Fruit fly (Drosophila melanogaster) whole organism, embryonic: ENCODE measurements around the gene CG3909.

Source experiments
- Abd-B ChIP-seq: fragments of 200-800 bp; sonication (Bioruptor generic); optimal IDR thresholded peaks from 2 replicates; lab custom pipeline; 2018; ENCODE audit warnings: missing biosample characterization, mild to moderate bottlenecking, missing genetic modification characterization, moderate library complexity
- Blimp-1 ChIP-seq: fragments of 200-800 bp; sonication (Bioruptor generic); optimal IDR thresholded peaks from 3 replicates; lab custom pipeline; 2018; ENCODE audit warnings: missing biosample characterization, missing genetic modification characterization, mild to moderate bottlenecking, moderate library complexity, missing genetic modification reagents
- C15 ChIP-seq: fragments of 200-800 bp; sonication (Bioruptor generic); IDR thresholded peaks from 3 replicates; pipeline ENCODE4 v1.3.6; 2022; ENCODE audit warnings: missing biosample characterization, missing genetic modification characterization
- CG10321 ChIP-seq: fragments of 200-800 bp; sonication (Bioruptor generic); IDR thresholded peaks from 2 replicates; pipeline ENCODE4 v1.3.6; 2022; ENCODE audit warnings: missing biosample characterization, missing genetic modification characterization
- CG10366 ChIP-seq: fragments of 200-800 bp; sonication (Bioruptor generic); IDR thresholded peaks from 2 replicates; pipeline ENCODE4 v1.3.6; 2022; ENCODE audit warnings: missing biosample characterization, missing genetic modification characterization
- CG14441 ChIP-seq: fragments of 200-800 bp; sonication (Bioruptor generic); IDR thresholded peaks from 2 replicates; pipeline ENCODE4 v1.3.6; 2022; ENCODE audit warnings: missing biosample characterization, missing genetic modification characterization
- CG17361 ChIP-seq: fragments of 200-800 bp; sonication (Bioruptor generic); IDR thresholded peaks from 3 replicates; pipeline ENCODE4 v1.3.6; 2022; ENCODE audit warnings: missing biosample characterization, missing genetic modification characterization
- CG17802 ChIP-seq: fragments of 200-800 bp; sonication (Bioruptor generic); optimal IDR thresholded peaks from 2 replicates; lab custom pipeline; 2018; ENCODE audit warnings: missing biosample characterization, mild to moderate bottlenecking, missing genetic modification characterization, moderate library complexity
- CG2120 ChIP-seq: fragments of 200-800 bp; sonication (Bioruptor generic); optimal IDR thresholded peaks from 3 replicates; lab custom pipeline; 2016; ENCODE audit warnings: missing biosample characterization, missing genetic modification characterization
- CG31365 ChIP-seq: fragments of 200-800 bp; sonication (Bioruptor generic); optimal IDR thresholded peaks from 2 replicates; lab custom pipeline; 2018; ENCODE audit warnings: missing biosample characterization, mild to moderate bottlenecking, missing genetic modification characterization
- CG34422 ChIP-seq: fragments of 200-800 bp; sonication (Bioruptor generic); IDR thresholded peaks from 3 replicates; pipeline ENCODE4 v1.3.6; 2022; ENCODE audit warnings: missing biosample characterization, missing genetic modification characterization
- CG4820 ChIP-seq: fragments of 200-800 bp; sonication (Bioruptor generic); optimal IDR thresholded peaks from 3 replicates; lab custom pipeline; 2016; ENCODE audit warnings: missing biosample characterization, missing genetic modification characterization
- CG7839 ChIP-seq: fragments of 200-800 bp; sonication (Bioruptor generic); optimal IDR thresholded peaks from 3 replicates; lab custom pipeline; 2018; ENCODE audit warnings: missing biosample characterization, mild to moderate bottlenecking, missing genetic modification characterization, moderate library complexity
- Eip74EF ChIP-seq, 2 experiments: fragments of 200-800 bp in 1 of 2; fragments of >200 bp in 1 of 2; sonication (Bioruptor generic) in 1 of 2; optimal IDR thresholded peaks; 2 replicates each; lab custom pipeline; 2017 to 2019; ENCODE audit warnings: missing biosample characterization in 2 of 2, missing genetic modification characterization in 2 of 2, mild to moderate bottlenecking in 1 of 2, moderate library complexity in 1 of 2
- H2.0 ChIP-seq: fragments of 200-800 bp; sonication (Bioruptor generic); IDR thresholded peaks from 2 replicates; pipeline ENCODE4 v1.3.6; 2022; ENCODE audit warnings: missing biosample characterization, missing genetic modification characterization
- Hmx ChIP-seq: fragments of 200-800 bp; sonication (Bioruptor generic); optimal IDR thresholded peaks from 2 replicates; lab custom pipeline; 2016; ENCODE audit warnings: missing biosample characterization, missing genetic modification characterization
- Meics ChIP-seq: fragments of 200-800 bp; sonication (Bioruptor generic); optimal IDR thresholded peaks from 2 replicates; lab custom pipeline; 2017; ENCODE audit warnings: missing biosample characterization, mild to moderate bottlenecking, missing genetic modification characterization
- NfI ChIP-seq: fragments of 200-800 bp; sonication (Bioruptor generic); optimal IDR thresholded peaks from 3 replicates; lab custom pipeline; 2018; ENCODE audit warnings: missing biosample characterization, mild to moderate bottlenecking, missing genetic modification characterization, moderate library complexity
- Oli ChIP-seq: fragments of 200-800 bp; sonication (Bioruptor generic); optimal IDR thresholded peaks from 2 replicates; lab custom pipeline; 2018; ENCODE audit warnings: missing biosample characterization, mild to moderate bottlenecking, missing genetic modification characterization, moderate library complexity
- PHDP ChIP-seq: fragments of 200-800 bp; sonication (Bioruptor generic); optimal IDR thresholded peaks from 3 replicates; lab custom pipeline; 2018; ENCODE audit warnings: missing biosample characterization, mild to moderate bottlenecking, missing genetic modification characterization, moderate library complexity
- Pdp1 ChIP-seq, 2 experiments: fragments of 200-800 bp; sonication (Bioruptor generic); optimal IDR thresholded peaks; 3 replicates each; lab custom pipeline; 2016; ENCODE audit warnings: missing biosample characterization in 2 of 2, missing genetic modification characterization in 2 of 2, mild to moderate bottlenecking in 1 of 2, moderate library complexity in 1 of 2
- Ptx1 ChIP-seq: fragments of 200-800 bp; sonication (Bioruptor generic); IDR thresholded peaks from 2 replicates; pipeline ENCODE4 v1.3.6; 2022; ENCODE audit warnings: missing biosample characterization, missing genetic modification characterization
- Rfx ChIP-seq: fragments of 200-800 bp; sonication (Bioruptor generic); IDR thresholded peaks from 2 replicates; pipeline ENCODE4 v1.3.6; 2022; ENCODE audit warnings: missing biosample characterization, missing genetic modification characterization
- Rx ChIP-seq: fragments of 200-800 bp; sonication (Bioruptor generic); IDR thresholded peaks from 2 replicates; pipeline ENCODE4 v1.3.6; 2022; ENCODE audit warnings: missing biosample characterization, missing genetic modification characterization
- Ssrp ChIP-seq: fragments of 200-800 bp; sonication (Bioruptor generic); optimal IDR thresholded peaks from 2 replicates; lab custom pipeline; 2018; ENCODE audit warnings: missing biosample characterization, mild to moderate bottlenecking, missing genetic modification characterization, moderate library complexity
- Trl ChIP-seq, 3 experiments: fragments of >200 bp in 2 of 3; fragments of 200-800 bp in 1 of 3; sonication (Bioruptor generic) in 1 of 3; optimal IDR thresholded peaks; 2 replicates in 1 of 3; 3 replicates in 2 of 3; lab custom pipeline; 2016 to 2017; ENCODE audit warnings: missing biosample characterization in 1 of 3, missing genetic modification characterization in 1 of 3
- Xbp1 ChIP-seq: fragments of 200-800 bp; sonication (Bioruptor generic); optimal IDR thresholded peaks from 3 replicates; lab custom pipeline; 2016; ENCODE audit warnings: missing biosample characterization, mild to moderate bottlenecking, missing genetic modification characterization
- amos ChIP-seq: fragments of 200-800 bp; sonication (Bioruptor generic); IDR thresholded peaks from 2 replicates; pipeline ENCODE4 v1.3.6; 2022; ENCODE audit warnings: missing biosample characterization, missing genetic modification characterization; ENCODE audit not compliant: partially characterized antibody
- chif ChIP-seq, 2 experiments: fragments of 200-800 bp; sonication (Bioruptor generic); optimal IDR thresholded peaks; 3 replicates each; lab custom pipeline; 2016; ENCODE audit warnings: missing biosample characterization in 2 of 2, missing genetic modification characterization in 2 of 2
- dati ChIP-seq: fragments of 200-800 bp; sonication (Bioruptor generic); IDR thresholded peaks from 2 replicates; pipeline ENCODE4 v1.3.6; 2022; ENCODE audit warnings: missing biosample characterization, missing genetic modification characterization
- dmrt11E ChIP-seq: fragments of 200-800 bp; sonication (Bioruptor generic); optimal IDR thresholded peaks from 3 replicates; lab custom pipeline; 2018; ENCODE audit warnings: missing biosample characterization, mild to moderate bottlenecking, missing genetic modification characterization, moderate library complexity
- dpn ChIP-seq, 2 experiments: fragments of 200-800 bp; sonication (Bioruptor generic); optimal IDR thresholded peaks; 3 replicates each; lab custom pipeline; 2016; ENCODE audit warnings: missing biosample characterization in 2 of 2, missing genetic modification characterization in 2 of 2
- fd96Cb ChIP-seq: fragments of 200-800 bp; sonication (Bioruptor generic); optimal IDR thresholded peaks from 2 replicates; lab custom pipeline; 2018; ENCODE audit warnings: missing biosample characterization, mild to moderate bottlenecking, missing genetic modification characterization, moderate library complexity
- gcm ChIP-seq: fragments of 200-800 bp; sonication (Bioruptor generic); optimal IDR thresholded peaks from 2 replicates; lab custom pipeline; 2019; ENCODE audit warnings: missing biosample characterization, mild to moderate bottlenecking, missing genetic modification characterization, moderate library complexity
- gem ChIP-seq: fragments of 200-800 bp; sonication (Bioruptor generic); optimal IDR thresholded peaks from 2 replicates; lab custom pipeline; 2019; ENCODE audit warnings: missing biosample characterization, mild to moderate bottlenecking, missing genetic modification characterization, moderate library complexity
- ken ChIP-seq: fragments of 200-800 bp; sonication (Bioruptor generic); IDR thresholded peaks from 3 replicates; pipeline ENCODE4 v1.3.6; 2022; ENCODE audit warnings: missing biosample characterization, missing genetic modification characterization
- lmd ChIP-seq: fragments of 200-800 bp; sonication (Bioruptor generic); IDR thresholded peaks from 2 replicates; pipeline ENCODE4 v1.3.6; 2022; ENCODE audit warnings: missing biosample characterization, missing genetic modification characterization
- nmo ChIP-seq: fragments of 200-800 bp; sonication (Bioruptor generic); optimal IDR thresholded peaks from 2 replicates; lab custom pipeline; 2018; ENCODE audit warnings: missing biosample characterization, mild to moderate bottlenecking, missing genetic modification characterization, moderate library complexity
- phol ChIP-seq: fragments of 200-800 bp; sonication (Bioruptor generic); optimal IDR thresholded peaks from 3 replicates; lab custom pipeline; 2018; ENCODE audit warnings: missing biosample characterization, mild to moderate bottlenecking, missing genetic modification characterization, moderate library complexity
- pros ChIP-seq: fragments of 200-800 bp; sonication (Bioruptor generic); optimal IDR thresholded peaks from 3 replicates; lab custom pipeline; 2019; ENCODE audit warnings: missing biosample characterization, mild to moderate bottlenecking, missing genetic modification characterization, moderate library complexity
- pum ChIP-seq: fragments of 200-800 bp; sonication (Bioruptor generic); optimal IDR thresholded peaks from 2 replicates; lab custom pipeline; 2016; ENCODE audit warnings: missing biosample characterization, missing genetic modification characterization
- salm ChIP-seq: fragments of 200-800 bp; sonication (Bioruptor generic); optimal IDR thresholded peaks from 2 replicates; lab custom pipeline; 2018; ENCODE audit warnings: missing biosample characterization, mild to moderate bottlenecking, missing genetic modification characterization
- slbo ChIP-seq: fragments of 200-800 bp; sonication (Bioruptor generic); IDR thresholded peaks from 2 replicates; pipeline ENCODE4 v1.3.6; 2022; ENCODE audit warnings: missing biosample characterization, missing genetic modification characterization
- tgo ChIP-seq: fragments of 200-800 bp; sonication (Bioruptor generic); IDR thresholded peaks from 3 replicates; pipeline ENCODE4 v1.3.6; 2022; ENCODE audit warnings: missing biosample characterization, missing genetic modification characterization
- vvl ChIP-seq: fragments of 200-800 bp; sonication (Bioruptor generic); IDR thresholded peaks from 2 replicates; pipeline ENCODE4 v1.3.6; 2022; ENCODE audit warnings: missing biosample characterization, missing genetic modification characterization
- zfh1 ChIP-seq: fragments of 200-800 bp; sonication (Bioruptor generic); IDR thresholded peaks from 3 replicates; pipeline ENCODE4 v1.3.6; 2022; ENCODE audit warnings: missing biosample characterization, missing genetic modification characterization
- zfh2 ChIP-seq: fragments of 200-800 bp; sonication (Bioruptor generic); optimal IDR thresholded peaks from 2 replicates; lab custom pipeline; 2016; ENCODE audit warnings: missing biosample characterization, missing genetic modification characterization

Gene CG3909

DNA sequence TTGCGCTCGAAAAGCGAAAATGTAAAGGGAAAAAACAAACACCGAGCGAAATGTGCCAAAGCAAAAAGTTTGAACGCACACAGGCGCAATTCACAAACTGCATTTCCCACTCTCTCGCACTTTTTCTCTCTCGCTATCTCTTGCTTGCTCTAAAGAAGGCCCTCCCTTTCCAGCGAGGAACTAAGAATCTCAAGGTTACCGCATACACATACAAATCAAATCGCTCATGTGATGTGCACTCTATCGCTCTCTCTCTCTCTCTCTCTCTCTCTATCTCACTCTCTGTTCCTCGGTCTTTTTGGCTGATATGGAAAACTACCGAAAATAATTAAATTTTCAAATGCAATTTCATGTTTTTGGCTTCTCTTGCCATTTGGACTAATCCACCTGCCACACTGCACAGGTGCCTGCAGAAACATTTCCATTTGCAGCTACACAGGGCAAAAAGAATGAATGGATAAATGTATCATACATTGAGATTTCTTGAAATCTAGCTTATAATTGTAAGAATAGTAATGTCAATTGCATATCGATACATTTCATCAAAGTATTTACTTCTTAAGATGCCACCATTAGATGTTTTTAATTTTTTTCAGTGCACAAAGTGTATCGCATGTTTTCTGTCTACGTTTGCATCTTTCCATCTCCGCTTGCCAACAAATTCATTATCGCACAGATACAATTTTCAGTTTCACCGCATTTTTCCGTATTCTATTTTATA is 36.4 kb downstream of the CG3909 start (continued):
- TF ChIP-seq CG34422 (GFP tag; lab: Robert Waterston, UW) (peak; percentile 61; the same call in 2 of the 3 replicates), zfh2 (no peak), PHDP (peak; percentile 21), salm (no peak), Abd-B (GFP tag; lab: Kevin White, UChicago) (peak; percentile 6), CG10321 (GFP tag; lab: Robert Waterston, UW) (peak; percentile 42; the same call in 1 of the 2 replicates), lmd (GFP tag; lab: Robert Waterston, UW) (peak; percentile 28; the same call in 1 of the 2 replicates), Rx (GFP tag; lab: Robert Waterston, UW) (peak; percentile 14; the same call in 1 of the 2 replicates), CG7839 (tag; lab: Kevin White, UChicago) (peak; percentile 35), Ptx1 (GFP tag; lab: Robert Waterston, UW) (peak; percentile 55), gcm (GFP tag; lab: Kevin White, UChicago) (no peak), Xbp1 (peak; percentile 28), CG17802 (tag; lab: Kevin White, UChicago) (no peak), tgo (GFP tag; lab: Robert Waterston, UW) (peak; percentile 30; the same call in 1 of the 3 replicates), Eip74EF (GFP tag; optimal IDR thresholded peaks at IDR 0.05; lab: Kevin White, UChicago) (peak in 1 of 2 experiments; percentile 9), pros (GFP tag; lab: Kevin White, UChicago) (no peak), amos (GFP tag; lab: Robert Waterston, UW) (no peak), Trl (optimal IDR thresholded peaks at IDR 0.05; lab: Kevin White, UChicago) (peak; percentile 55 to 64), Trl (GFP tag; optimal IDR thresholded peaks at IDR 0.05; lab: Kevin White, UChicago) (peak; percentile 28), H2.0 (GFP tag; lab: Robert Waterston, UW) (peak; percentile 35; the same call in 1 of the 2 replicates), Oli (tag; lab: Kevin White, UChicago) (peak; percentile 40), CG17361 (GFP tag; lab: Robert Waterston, UW) (0 out of 3 replicates have a peak, but pooled peaks have one; percentile 45), Rfx (GFP tag; lab: Robert Waterston, UW) (no peak), slbo (peak; percentile 58), C15 (GFP tag; lab: Robert Waterston, UW) (no peak), Hmx (GFP tag; lab: Kevin White, UChicago) (no peak), CG2120 (peak; percentile 14), phol (tag; lab: Kevin White, UChicago) (peak; percentile 42), chif (GFP tag; optimal IDR thresholded peaks at IDR 0.05; lab: Kevin White, UChicago) (peak; percentile 10 to 58), nmo (GFP tag; lab: Kevin White, UChicago) (peak; percentile 38), Meics (peak; percentile 17), CG4820 (GFP tag; lab: Kevin White, UChicago) (peak; percentile 15), pum (GFP tag; lab: Kevin White, UChicago) (peak; percentile 10), gem (peak; percentile 62), CG14441 (GFP tag; lab: Robert Waterston, UW) (0 out of 2 replicates have a peak, but pooled peaks have one; percentile 8), Pdp1 (GFP tag; optimal IDR thresholded peaks at IDR 0.05; lab: Kevin White, UChicago) (peak; percentile 17 to 22), dati (no peak), NfI (GFP tag; lab: Kevin White, UChicago) (peak; percentile 1), CG31365 (tag; lab: Kevin White, UChicago) (no peak), dmrt11E (tag; lab: Kevin White, UChicago) (peak; percentile 27), zfh1 (GFP tag; lab: Robert Waterston, UW) (peak; percentile 40; the same call in 1 of the 3 replicates), CG10366 (peak; percentile 32; the same call in 1 of the 2 replicates), vvl (GFP tag; lab: Robert Waterston, UW) (peak; percentile 61), dpn (GFP tag; optimal IDR thresholded peaks at IDR 0.05; lab: Kevin White, UChicago) (peak in 1 of 2 experiments; percentile 4), Blimp-1 (peak; percentile 49), fd96Cb (peak; percentile 50), Ssrp (tag; lab: Kevin White, UChicago) (peak; percentile 25), ken (GFP tag; lab: Robert Waterston, UW) (peak; percentile 52; the same call in 1 of the 3 replicates)
